Worm (Caenorhabditis elegans) whole organism, L2 larva: ENCODE results near the gene mog-3.

Experiments used
- aly-2 ChIP-seq: fragments of 150-350 bp; optimal IDR thresholded peaks from 2 replicates; lab custom pipeline; 2014; ENCODE audit warnings: missing biosample characterization, missing genetic modification characterization
- ceh-16 ChIP-seq: fragments of 150-350 bp; optimal IDR thresholded peaks from 2 replicates; lab custom pipeline; 2014; ENCODE audit warnings: missing biosample characterization, missing genetic modification characterization
- lin-39 ChIP-seq: fragments of 150-350 bp; optimal IDR thresholded peaks from 2 replicates; lab custom pipeline; 2014; ENCODE audit warnings: missing biosample characterization, missing genetic modification reagents, missing genetic modification characterization
- nhr-11 ChIP-seq: fragments of 150-350 bp; optimal IDR thresholded peaks from 2 replicates; lab custom pipeline; 2014; ENCODE audit warnings: missing biosample characterization, missing genetic modification characterization
- nhr-25 ChIP-seq: fragments of 150-350 bp; sonication (generic microtip); optimal IDR thresholded peaks from 3 replicates; lab custom pipeline; 2014; ENCODE audit warnings: missing biosample characterization, missing genetic modification characterization
- nhr-6 ChIP-seq: fragments of 150-350 bp; optimal IDR thresholded peaks from 2 replicates; lab custom pipeline; 2014; ENCODE audit warnings: missing biosample characterization, missing genetic modification characterization
- unc-62 ChIP-seq: fragments of 150-350 bp; optimal IDR thresholded peaks from 2 replicates; lab custom pipeline; 2014; ENCODE audit warnings: missing biosample characterization, missing genetic modification reagents, missing genetic modification characterization
- ztf-11 ChIP-seq: sonication (generic microtip); optimal IDR thresholded peaks from 2 replicates; lab custom pipeline; 2017; ENCODE audit warnings: missing biosample characterization, missing genetic modification characterization

ce11 chrIII:5310940-5311339 is 2.5 kb downstream of the mog-3 start, which contains the start of gene pqe-1:
- no peak for TF ChIP-seq ceh-16 (tag; lab: Kevin White, UChicago)
- TF ChIP-seq nhr-25 = no peak
- TF ChIP-seq nhr-11 (tag; lab: Kevin White, UChicago) = no peak
- TF ChIP-seq ztf-11 (tag; lab: Kevin White, UChicago) = no peak
- no peak for TF ChIP-seq unc-62 (GFP tag; lab: Kevin White, UChicago)
- TF ChIP-seq nhr-6 (tag; lab: Kevin White, UChicago) = no peak
- TF ChIP-seq aly-2 (tag; lab: Kevin White, UChicago) = no peak
- no peak for TF ChIP-seq lin-39
